Fruit fly (Drosophila melanogaster) whole organism, prepupa: ENCODE data around the gene frj.

Experiments
- CG10669 ChIP-seq: fragments of 200-800 bp; sonication (Bioruptor generic); optimal IDR thresholded peaks from 3 replicates; lab custom pipeline; 2018; ENCODE audit warnings: missing biosample characterization, mild to moderate bottlenecking, missing genetic modification characterization, moderate library complexity
- CG11902 ChIP-seq: fragments of 200-800 bp; sonication (Bioruptor generic); optimal IDR thresholded peaks from 3 replicates; lab custom pipeline; 2016; ENCODE audit warnings: missing biosample characterization, missing genetic modification characterization
- CG15336 ChIP-seq: fragments of 200-800 bp; sonication (Bioruptor generic); IDR thresholded peaks from 2 replicates; pipeline ENCODE4 v1.3.6; 2022; ENCODE audit warnings: missing biosample characterization, missing genetic modification characterization
- CG3032 ChIP-seq: fragments of 200-800 bp; optimal IDR thresholded peaks from 2 replicates; lab custom pipeline; 2019; ENCODE audit warnings: missing biosample characterization, mild to moderate bottlenecking, missing genetic modification characterization, moderate library complexity
- CG32006 ChIP-seq: fragments of 200-800 bp; sonication (Bioruptor generic); optimal IDR thresholded peaks from 3 replicates; lab custom pipeline; 2017; ENCODE audit warnings: missing biosample characterization, mild to moderate bottlenecking, missing genetic modification characterization
- CG34406 ChIP-seq: fragments of 200-800 bp; sonication (Bioruptor generic); optimal IDR thresholded peaks from 3 replicates; lab custom pipeline; 2016; ENCODE audit warnings: missing biosample characterization, missing genetic modification characterization
- CG3919 ChIP-seq: fragments of 200-800 bp; sonication (Bioruptor generic); optimal IDR thresholded peaks from 3 replicates; lab custom pipeline; 2016; ENCODE audit warnings: missing biosample characterization, missing genetic modification characterization
- CG6276 ChIP-seq: fragments of 200-800 bp; sonication (Bioruptor generic); optimal IDR thresholded peaks from 2 replicates; lab custom pipeline; 2017; ENCODE audit warnings: missing biosample characterization, mild to moderate bottlenecking, missing genetic modification characterization
- CG6808 ChIP-seq: fragments of 200-800 bp; sonication (Bioruptor generic); optimal IDR thresholded peaks from 3 replicates; lab custom pipeline; 2017; ENCODE audit warnings: missing biosample characterization, missing genetic modification characterization, mild to moderate bottlenecking, moderate library complexity, missing genetic modification reagents
- CG6854 ChIP-seq: fragments of 200-800 bp; sonication (Bioruptor generic); optimal IDR thresholded peaks from 2 replicates; lab custom pipeline; 2017; ENCODE audit warnings: missing biosample characterization, mild to moderate bottlenecking, missing genetic modification characterization
- CG7368 ChIP-seq: fragments of 200-800 bp; sonication (Bioruptor generic); optimal IDR thresholded peaks from 3 replicates; lab custom pipeline; 2016; ENCODE audit warnings: missing biosample characterization, missing genetic modification characterization
- CG8119 ChIP-seq: fragments of 200-800 bp; sonication (Bioruptor generic); IDR thresholded peaks from 3 replicates; pipeline ENCODE4 v1.3.6; 2022; ENCODE audit warnings: missing biosample characterization, missing genetic modification characterization
- CG9139 ChIP-seq: fragments of 200-800 bp; sonication (Bioruptor generic); optimal IDR thresholded peaks from 3 replicates; lab custom pipeline; 2017; ENCODE audit warnings: missing biosample characterization, mild to moderate bottlenecking, missing genetic modification characterization
- Eip75B ChIP-seq: fragments of 200-800 bp; sonication (Bioruptor generic); optimal IDR thresholded peaks from 3 replicates; lab custom pipeline; 2016; ENCODE audit warnings: missing biosample characterization, missing genetic modification characterization
- Ets21C ChIP-seq: fragments of 200-800 bp; sonication (Bioruptor generic); optimal IDR thresholded peaks from 3 replicates; lab custom pipeline; 2016; ENCODE audit warnings: missing biosample characterization, missing genetic modification characterization
- Ets96B ChIP-seq: fragments of 200-800 bp; optimal IDR thresholded peaks from 2 replicates; lab custom pipeline; 2019; ENCODE audit warnings: missing biosample characterization, mild to moderate bottlenecking, missing genetic modification characterization, moderate library complexity
- Hr38 ChIP-seq: sonication (Bioruptor generic); optimal IDR thresholded peaks from 2 replicates; lab custom pipeline; 2016; ENCODE audit warnings: missing biosample characterization, missing genetic modification characterization
- Hr39 ChIP-seq: fragments of 200-800 bp; sonication (Bioruptor generic); optimal IDR thresholded peaks from 2 replicates; lab custom pipeline; 2016; ENCODE audit warnings: missing biosample characterization, missing genetic modification characterization
- Met ChIP-seq: fragments of 200-800 bp; sonication (Bioruptor generic); optimal IDR thresholded peaks from 3 replicates; lab custom pipeline; 2016; ENCODE audit warnings: missing biosample characterization, missing genetic modification characterization
- Sox14 ChIP-seq: fragments of 200-800 bp; sonication (Bioruptor generic); optimal IDR thresholded peaks from 3 replicates; lab custom pipeline; 2016; ENCODE audit warnings: missing biosample characterization, missing genetic modification characterization
- dac ChIP-seq: fragments of 200-800 bp; sonication (Bioruptor generic); optimal IDR thresholded peaks from 2 replicates; lab custom pipeline; 2017; ENCODE audit warnings: missing biosample characterization, mild to moderate bottlenecking, missing genetic modification characterization
- dsx ChIP-seq: fragments of 200-800 bp; optimal IDR thresholded peaks from 3 replicates; lab custom pipeline; 2019; ENCODE audit warnings: missing biosample characterization, mild to moderate bottlenecking, missing genetic modification characterization, moderate library complexity; ENCODE audit not compliant: poor library complexity, severe bottlenecking
- eg ChIP-seq: fragments of 200-800 bp; sonication (Bioruptor generic); IDR thresholded peaks from 3 replicates; pipeline ENCODE4 v1.3.6; 2022; ENCODE audit warnings: missing biosample characterization, missing genetic modification characterization
- esn ChIP-seq: fragments of 200-800 bp; sonication (Bioruptor generic); optimal IDR thresholded peaks from 2 replicates; lab custom pipeline; 2016; ENCODE audit warnings: missing biosample characterization, mild to moderate bottlenecking, missing genetic modification characterization, moderate library complexity
- fd59A ChIP-seq: fragments of 200-800 bp; sonication (Bioruptor generic); optimal IDR thresholded peaks from 2 replicates; lab custom pipeline; 2017; ENCODE audit warnings: missing biosample characterization, mild to moderate bottlenecking, missing genetic modification characterization, missing genetic modification reagents
- fkh ChIP-seq: fragments of 200-800 bp; sonication (Bioruptor generic); optimal IDR thresholded peaks from 3 replicates; lab custom pipeline; 2017; ENCODE audit warnings: missing biosample characterization, mild to moderate bottlenecking, missing genetic modification characterization, moderate library complexity
- vri ChIP-seq: fragments of 200-800 bp; sonication (Bioruptor generic); optimal IDR thresholded peaks from 3 replicates; lab custom pipeline; 2016; ENCODE audit warnings: missing biosample characterization, mild to moderate bottlenecking, missing genetic modification characterization

The frj gene

dm6 chr2L:6498448-6498847 is 42.6 kb downstream of the frj start, which contains the start of gene CG31637 (continued):
- TF ChIP-seq CG6808 = no peak
- TF ChIP-seq CG9139 (GFP tag; lab: Kevin White, UChicago) = no peak
- peak; percentile 53 for TF ChIP-seq Sox14 (GFP tag; lab: Kevin White, UChicago)
- peak; percentile 18 for TF ChIP-seq CG3032 (tag; lab: Kevin White, UChicago)
- no peak for TF ChIP-seq CG32006
- TF ChIP-seq Eip75B (GFP tag; lab: Kevin White, UChicago) = no peak
- TF ChIP-seq dac (GFP tag; lab: Kevin White, UChicago) = no peak
- TF ChIP-seq Ets96B (tag; lab: Kevin White, UChicago) = no peak
- peak; percentile 6 for TF ChIP-seq dsx (GFP tag; lab: Kevin White, UChicago)
- TF ChIP-seq CG3919 (GFP tag; lab: Kevin White, UChicago) = peak; percentile 28
- TF ChIP-seq CG34406 (GFP tag; lab: Kevin White, UChicago) = no peak
- TF ChIP-seq fd59A (GFP tag; lab: Kevin White, UChicago) = no peak
- TF ChIP-seq CG10669 = no peak
- peak; percentile 24 for TF ChIP-seq esn (GFP tag; lab: Kevin White, UChicago)
- no peak for TF ChIP-seq CG7368 (GFP tag; lab: Kevin White, UChicago)
- TF ChIP-seq CG6854 (GFP tag; lab: Kevin White, UChicago) = peak; percentile 66
- no peak for TF ChIP-seq CG11902 (GFP tag; lab: Kevin White, UChicago)
- no peak for TF ChIP-seq Ets21C (GFP tag; lab: Kevin White, UChicago)
- TF ChIP-seq vri = no peak

dm6 chr2L:6500648-6501325 is 44.9 kb downstream of the frj start:
- TF ChIP-seq fkh (GFP tag; lab: Kevin White, UChicago) (peak; percentile 32), CG10669 (no peak)

- TF ChIP-seq CG15336 (GFP tag; lab: Robert Waterston, UW) (peak; percentile 57), CG8119 (peak; percentile 54; the same call in 2 of the 3 replicates), Hr38 (GFP tag; lab: Kevin White, UChicago) (no peak), Hr39 (GFP tag; lab: Kevin White, UChicago) (no peak), eg (peak; percentile 67; the same call in 2 of the 3 replicates), CG32006 (peak; percentile 25), CG6276 (GFP tag; lab: Kevin White, UChicago) (peak; percentile 80)
Observed at dm6 chr2L:6502887-6503723, 47.3 kb downstream of the frj start.

dm6 chr2L:6503724-6504037 is 47.8 kb downstream of the frj start:
- TF ChIP-seq Met (no peak), CG6276 (GFP tag; lab: Kevin White, UChicago) (peak; percentile 56)
